Worm (Caenorhabditis elegans): ENCODE data around the gene R03H10.5.

ce11 chrII:4179897-4180296, 9.5 kb upstream of the R03H10.5 start, which contains the start of gene R03H10.1:
- TF ChIP-seq F13C5.2 (tag; optimal IDR thresholded peaks at IDR 0.05) (no peak), tbx-37 (GFP tag; conservative IDR thresholded peaks at IDR 0.05) (no peak), ceh-36 (tag; optimal IDR thresholded peaks at IDR 0.05) (no peak), pes-1 (GFP tag; IDR thresholded peaks at IDR 0.05) (no peak), ama-1 (optimal IDR thresholded peaks at IDR 0.05) (no peak), flt-1 (GFP tag; IDR thresholded peaks at IDR 0.05) (no peak), hnd-1 (tag; optimal IDR thresholded peaks at IDR 0.05) (no peak)
